Worm (Caenorhabditis elegans) whole organism, young adult: ENCODE results near the gene jmjd-3.3.
"Not testable (repeated sequence)": the region's sequence is repeated elsewhere in the genome, so short reads cannot be mapped to it uniquely, and the experiment has no call there.

ENCODE experiments used
- B0019.2 ChIP-seq: fragments of 200-800 bp; sonication (Bioruptor generic); conservative IDR thresholded peaks from 2 replicates; pipeline ENCODE4 v1.3.6; 2022; ENCODE audit warnings: missing genetic modification reagents, missing genetic modification characterization, missing compliant biosample characterization
- F10E7.11 ChIP-seq: sonication (generic microtip); optimal IDR thresholded peaks from 2 replicates; lab custom pipeline; 2017; ENCODE audit warnings: mild to moderate bottlenecking, missing genetic modification characterization, moderate library complexity, missing compliant biosample characterization
- F23B12.7 ChIP-seq: sonication (generic microtip); optimal IDR thresholded peaks from 2 replicates; lab custom pipeline; 2017; ENCODE audit warnings: missing genetic modification characterization, mild to moderate bottlenecking, missing compliant biosample characterization, antibody characterized with exemption, moderate library complexity; ENCODE audit not compliant: insufficient read depth
- F39B2.1 ChIP-seq: fragments of 200-800 bp; sonication (Bioruptor generic); IDR thresholded peaks from 2 replicates; pipeline ENCODE4 v1.3.6; 2022; ENCODE audit warnings: missing genetic modification reagents, missing genetic modification characterization, missing compliant biosample characterization
- F52B5.7 ChIP-seq: sonication (generic microtip); optimal IDR thresholded peaks from 2 replicates; lab custom pipeline; 2016; ENCODE audit warnings: mild to moderate bottlenecking, missing genetic modification characterization, missing compliant biosample characterization
- Y95B8A.8 ChIP-seq: fragments of 200-800 bp; sonication (Bioruptor generic); IDR thresholded peaks from 2 replicates; pipeline ENCODE4 v1.3.6; 2022; ENCODE audit warnings: missing genetic modification reagents, missing genetic modification characterization, missing compliant biosample characterization
- akir-1 ChIP-seq: fragments of 200-800 bp; sonication (Bioruptor generic); optimal IDR thresholded peaks from 2 replicates; lab custom pipeline; 2018; ENCODE audit warnings: mild to moderate bottlenecking, missing genetic modification characterization, moderate library complexity, missing compliant biosample characterization
- attf-3 ChIP-seq: fragments of 200-800 bp; sonication (Bioruptor generic); conservative IDR thresholded peaks from 2 replicates; pipeline ENCODE4 v1.3.6; 2022; ENCODE audit warnings: missing genetic modification reagents, missing genetic modification characterization, missing compliant biosample characterization
- cebp-1 ChIP-seq, 2 experiments: fragments of 200-800 bp in 1 of 2; sonication (Bioruptor generic) in 1 of 2; sonication (generic microtip) in 1 of 2; IDR thresholded peaks in 1 of 2; optimal IDR thresholded peaks in 1 of 2; 2 replicates each; pipeline versions ENCODE4 v1.3.6 to Lab custom; 2017 to 2022; ENCODE audit warnings: missing compliant biosample characterization in 2 of 2, missing genetic modification characterization in 2 of 2, mild to moderate bottlenecking in 1 of 2, missing genetic modification reagents in 1 of 2, moderate library complexity in 1 of 2
- ceh-79 ChIP-seq: sonication (generic microtip); optimal IDR thresholded peaks from 2 replicates; lab custom pipeline; 2017; ENCODE audit warnings: mild to moderate bottlenecking, missing genetic modification characterization, missing compliant biosample characterization
- dox-1 ChIP-seq: fragments of 200-800 bp; sonication (Bioruptor generic); IDR thresholded peaks from 2 replicates; pipeline ENCODE4 v1.3.6; 2022; ENCODE audit warnings: missing genetic modification reagents, missing genetic modification characterization, missing compliant biosample characterization
- dpff-1 ChIP-seq: sonication (generic microtip); optimal IDR thresholded peaks from 2 replicates; lab custom pipeline; 2017; ENCODE audit warnings: mild to moderate bottlenecking, missing genetic modification characterization, missing compliant biosample characterization
- efl-1 ChIP-seq: fragments of 150-350 bp; optimal IDR thresholded peaks from 2 replicates; lab custom pipeline; 2014; ENCODE audit warnings: missing biosample characterization, missing genetic modification reagents, missing genetic modification characterization
- egl-44 ChIP-seq: fragments of 200-800 bp; sonication (Bioruptor generic); IDR thresholded peaks from 2 replicates; pipeline ENCODE4 v1.3.6; 2022; ENCODE audit warnings: missing genetic modification reagents, missing genetic modification characterization, missing compliant biosample characterization
- gei-17 ChIP-seq: fragments of 200-800 bp; sonication (Bioruptor generic); optimal IDR thresholded peaks from 2 replicates; lab custom pipeline; 2018; ENCODE audit warnings: mild to moderate bottlenecking, missing genetic modification characterization, missing compliant biosample characterization
- him-1 ChIP-seq: sonication (generic microtip); optimal IDR thresholded peaks from 2 replicates; lab custom pipeline; 2016; ENCODE audit warnings: missing genotype, missing genetic modification reagents, missing genetic modification characterization, missing compliant biosample characterization
- hlh-12 ChIP-seq: sonication (generic microtip); optimal IDR thresholded peaks from 2 replicates; lab custom pipeline; 2016; ENCODE audit warnings: missing genetic modification characterization, missing compliant biosample characterization
- hlh-26 ChIP-seq: fragments of 200-800 bp; sonication (Bioruptor generic); conservative IDR thresholded peaks from 2 replicates; pipeline ENCODE4 v1.3.6; 2022; ENCODE audit warnings: missing genetic modification reagents, missing genetic modification characterization, missing compliant biosample characterization
- hmg-1.2 ChIP-seq: fragments of 200-800 bp; sonication (Bioruptor generic); IDR thresholded peaks from 2 replicates; pipeline ENCODE4 v1.3.6; 2022; ENCODE audit warnings: missing genetic modification reagents, missing genetic modification characterization, missing compliant biosample characterization
- madf-3 ChIP-seq: fragments of 200-800 bp; sonication (Bioruptor generic); IDR thresholded peaks from 2 replicates; pipeline ENCODE4 v1.3.6; 2022; ENCODE audit warnings: missing genetic modification reagents, missing genetic modification characterization, missing compliant biosample characterization
- mel-28 ChIP-seq: sonication (generic microtip); optimal IDR thresholded peaks from 2 replicates; lab custom pipeline; 2016; ENCODE audit warnings: borderline replicate concordance, mild to moderate bottlenecking, missing genetic modification characterization, missing compliant biosample characterization
- nfyb-1 ChIP-seq: fragments of 200-800 bp; sonication (Bioruptor generic); IDR thresholded peaks from 2 replicates; pipeline ENCODE4 v1.3.6; 2022; ENCODE audit warnings: missing genetic modification reagents, missing genetic modification characterization, missing compliant biosample characterization
- nhr-80 ChIP-seq: sonication (generic microtip); optimal IDR thresholded peaks from 2 replicates; lab custom pipeline; 2016; ENCODE audit warnings: missing genetic modification characterization, missing compliant biosample characterization
- nhr-90 ChIP-seq: sonication (generic microtip); optimal IDR thresholded peaks from 2 replicates; lab custom pipeline; 2016; ENCODE audit warnings: missing genotype, mild to moderate bottlenecking, missing genetic modification characterization, missing compliant biosample characterization
- pha-4 ChIP-seq: fragments of 150-350 bp; sonication (generic microtip); optimal IDR thresholded peaks from 2 replicates; lab custom pipeline; 2014; ENCODE audit warnings: missing biosample characterization, missing genetic modification reagents, missing genetic modification characterization
- rcor-1 ChIP-seq: fragments of 200-800 bp; sonication (Bioruptor generic); IDR thresholded peaks from 2 replicates; pipeline ENCODE4 v1.3.6; 2022; ENCODE audit warnings: missing genetic modification reagents, missing genetic modification characterization, missing compliant biosample characterization
- rec-8 ChIP-seq, 2 experiments: sonication (generic microtip); optimal IDR thresholded peaks; 2 replicates each; lab custom pipeline; 2016; ENCODE audit warnings: mild to moderate bottlenecking in 2 of 2, missing genetic modification characterization in 2 of 2, missing genetic modification reagents in 2 of 2, missing genotype in 2 of 2, missing biosample characterization in 1 of 2, missing compliant biosample characterization in 1 of 2, moderate library complexity in 1 of 2
- snpc-1.1 ChIP-seq: sonication (generic microtip); optimal IDR thresholded peaks from 2 replicates; lab custom pipeline; 2017; ENCODE audit warnings: missing genetic modification characterization, mild to moderate bottlenecking, missing compliant biosample characterization, antibody characterized with exemption, moderate library complexity, missing genotype, missing genetic modification reagents; ENCODE audit not compliant: insufficient read depth
- somi-1 ChIP-seq: fragments of 200-800 bp; sonication (Bioruptor generic); optimal IDR thresholded peaks from 2 replicates; lab custom pipeline; 2018; ENCODE audit warnings: mild to moderate bottlenecking, missing genetic modification characterization, missing compliant biosample characterization
- tbp1 ChIP-seq: fragments of 200-800 bp; sonication (Bioruptor generic); optimal IDR thresholded peaks from 2 replicates; lab custom pipeline; 2018; ENCODE audit warnings: mild to moderate bottlenecking, missing genetic modification characterization, missing compliant biosample characterization
- ztf-25 ChIP-seq: fragments of 200-800 bp; sonication (Bioruptor generic); IDR thresholded peaks from 2 replicates; pipeline ENCODE4 v1.3.6; 2022; ENCODE audit warnings: missing genetic modification reagents, missing genetic modification characterization, missing compliant biosample characterization

jmjd-3.3 gene

ce11 chrX:13421068-13421467 lies 15.2 kb upstream of the jmjd-3.3 start:
- no peak for TF ChIP-seq tbp1 (GFP tag; lab: Kevin White, UChicago)
- TF ChIP-seq nhr-80 (tag; lab: Kevin White, UChicago): peak; percentile 80
- TF ChIP-seq gei-17: no peak
- 0 out of 2 replicates have a peak, but pooled peaks have one; percentile 11 for TF ChIP-seq nfyb-1 (GFP tag; lab: Robert Waterston, UW)

- no peak for TF ChIP-seq ztf-25 (GFP tag; lab: Robert Waterston, UW)
- TF ChIP-seq snpc-1.1 (tag; lab: Kevin White, UChicago): no peak
- no peak for TF ChIP-seq madf-3 (GFP tag; lab: Robert Waterston, UW)
- TF ChIP-seq nhr-90: no peak
- TF ChIP-seq F10E7.11 (tag; lab: Kevin White, UChicago): no peak
- TF ChIP-seq rec-8 (tag; optimal IDR thresholded peaks at IDR 0.05; lab: Kevin White, UChicago): no peak
- TF ChIP-seq F39B2.1 (GFP tag; lab: Robert Waterston, UW): no peak
- no peak for TF ChIP-seq somi-1
- TF ChIP-seq nhr-80 (tag; lab: Kevin White, UChicago): no peak
- no peak for TF ChIP-seq Y95B8A.8 (GFP tag; lab: Robert Waterston, UW)
- TF ChIP-seq egl-44 (GFP tag; lab: Robert Waterston, UW): no peak
- TF ChIP-seq ceh-79: no peak
- no peak for TF ChIP-seq hmg-1.2 (GFP tag; lab: Robert Waterston, UW)
- TF ChIP-seq F23B12.7 (tag; lab: Kevin White, UChicago): no peak
- no peak for TF ChIP-seq rcor-1
Observed at ce11 chrX:13423340-13423739, 12.9 kb upstream of the jmjd-3.3 start, which contains the start of gene fkh-3. fkh-3 (minus strand) TSS chrX:13423440.

- not testable (repeated sequence) for TF ChIP-seq him-1 (tag; lab: Kevin White, UChicago); egl-44 (GFP tag; lab: Robert Waterston, UW); akir-1 (GFP tag; lab: Kevin White, UChicago)
- TF ChIP-seq, all 124 proteins: peak for 0; not testable (repeated sequence) for 124
Observed at ce11 chrX:13428755-13429154, 7.5 kb upstream of the jmjd-3.3 start, which contains the start of gene fkh-4. fkh-4 (minus strand) TSS chrX:13428855.

ce11 chrX:13431388-13431787 lies 4.8 kb upstream of the jmjd-3.3 start, which contains the start of gene C29F7.10:
C29F7.10 (minus strand) TSS chrX:13431488.
- TF ChIP-seq attf-3 (GFP tag; lab: Robert Waterston, UW); F52B5.7; F10E7.11 (tag; lab: Kevin White, UChicago): not testable (repeated sequence)
- TF ChIP-seq, all 124 proteins: peak for 0; not testable (repeated sequence) for 124

- TF ChIP-seq efl-1 (GFP tag; lab: Kevin White, UChicago) (no peak), cebp-1 (GFP tag; IDR thresholded peaks at IDR 0.05; lab: Robert Waterston, UW) (no peak), cebp-1 (tag; optimal IDR thresholded peaks at IDR 0.05; lab: Kevin White, UChicago) (no peak), hlh-26 (no peak), hlh-12 (no peak), mel-28 (no peak), pha-4 (no peak), somi-1 (no peak), dpff-1 (tag; lab: Kevin White, UChicago) (no peak), rcor-1 (no peak), attf-3 (GFP tag; lab: Robert Waterston, UW) (no peak), B0019.2 (GFP tag; lab: Robert Waterston, UW) (no peak), dox-1 (GFP tag; lab: Robert Waterston, UW) (no peak)
Observed at ce11 chrX:13435116-13435515, 1.1 kb upstream of the jmjd-3.3 start.
